Worm (Caenorhabditis elegans) whole organism, L2 larva: ENCODE results near the gene stg-1.

Experiments
- ama-1 ChIP-seq: fragments of 150-350 bp; optimal IDR thresholded peaks from 2 replicates; lab custom pipeline; 2018; ENCODE audit warnings: inconsistent platforms
- ceh-82 ChIP-seq: fragments of 150-350 bp; optimal IDR thresholded peaks from 2 replicates; lab custom pipeline; 2014; ENCODE audit warnings: missing biosample characterization, missing genetic modification characterization
- lin-39 ChIP-seq: fragments of 150-350 bp; optimal IDR thresholded peaks from 2 replicates; lab custom pipeline; 2014; ENCODE audit warnings: missing biosample characterization, missing genetic modification reagents, missing genetic modification characterization
- snpc-4 ChIP-seq: fragments of 150-350 bp; optimal IDR thresholded peaks from 2 replicates; lab custom pipeline; 2014; ENCODE audit warnings: missing biosample characterization, missing genetic modification characterization

DNA sequence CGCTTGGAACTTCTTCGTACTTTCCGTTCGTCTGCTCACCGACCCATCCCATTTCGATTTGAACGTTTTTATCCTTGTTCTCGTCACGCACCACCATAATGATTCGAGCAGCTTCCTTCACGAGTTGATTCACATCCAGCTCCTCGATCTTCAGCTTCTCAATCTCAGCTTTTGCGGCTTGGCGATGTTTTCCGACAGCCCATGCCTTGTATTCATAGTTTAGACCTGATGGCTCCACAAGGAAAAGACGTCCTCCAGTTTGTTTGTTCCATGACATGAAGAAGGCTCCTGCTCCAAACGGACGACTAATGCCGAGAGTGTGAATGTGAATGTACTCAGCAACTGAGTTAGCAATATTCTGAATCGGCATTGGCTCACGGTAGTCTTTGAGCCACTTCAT lies 38.6 kb upstream of the stg-1 start:
- TF ChIP-seq ceh-82 (tag; lab: Kevin White, UChicago) (no peak), ama-1 (lab: Kevin White, UChicago) (no peak), snpc-4 (tag; lab: Kevin White, UChicago) (no peak), lin-39 (tag; lab: Kevin White, UChicago) (no peak)
